Worm (Caenorhabditis elegans) whole organism, L2 larva: Measurements from ENCODE around the gene oma-1.

ENCODE experiments used
- C34F6.9 ChIP-seq: fragments of 150-350 bp; optimal IDR thresholded peaks from 2 replicates; lab custom pipeline; 2014; ENCODE audit warnings: missing biosample characterization, missing genetic modification characterization
- F13H6.1 ChIP-seq: sonication (generic microtip); optimal IDR thresholded peaks from 2 replicates; lab custom pipeline; 2016; ENCODE audit warnings: missing genetic modification characterization, missing compliant biosample characterization
- R02D3.7 ChIP-seq: fragments of 150-350 bp; optimal IDR thresholded peaks from 2 replicates; lab custom pipeline; 2014; ENCODE audit warnings: missing biosample characterization, missing genetic modification characterization
- Y55F3AM.14 ChIP-seq: fragments of 200-800 bp; sonication (Bioruptor generic); optimal IDR thresholded peaks from 2 replicates; lab custom pipeline; 2018; ENCODE audit warnings: mild to moderate bottlenecking, missing genetic modification characterization, missing compliant biosample characterization
- ZK546.5 ChIP-seq: sonication (generic microtip); optimal IDR thresholded peaks from 2 replicates; lab custom pipeline; 2017; ENCODE audit warnings: missing biosample characterization, missing genetic modification characterization
- alr-1 ChIP-seq: fragments of 150-350 bp; optimal IDR thresholded peaks from 2 replicates; lab custom pipeline; 2014; ENCODE audit warnings: missing biosample characterization, missing genetic modification characterization
- aly-2 ChIP-seq: fragments of 150-350 bp; optimal IDR thresholded peaks from 2 replicates; lab custom pipeline; 2014; ENCODE audit warnings: missing biosample characterization, missing genetic modification characterization
- ama-1 ChIP-seq: fragments of 150-350 bp; optimal IDR thresholded peaks from 2 replicates; lab custom pipeline; 2018; ENCODE audit warnings: inconsistent platforms
- blmp-1 ChIP-seq: sonication (generic microtip); optimal IDR thresholded peaks from 2 replicates; lab custom pipeline; 2017; ENCODE audit warnings: missing genetic modification characterization, mild to moderate bottlenecking, missing compliant biosample characterization, antibody characterized with exemption, moderate library complexity; ENCODE audit not compliant: insufficient read depth
- ceh-16 ChIP-seq: fragments of 150-350 bp; optimal IDR thresholded peaks from 2 replicates; lab custom pipeline; 2014; ENCODE audit warnings: missing biosample characterization, missing genetic modification characterization
- ceh-82 ChIP-seq: fragments of 150-350 bp; optimal IDR thresholded peaks from 2 replicates; lab custom pipeline; 2014; ENCODE audit warnings: missing biosample characterization, missing genetic modification characterization
- crh-2 ChIP-seq: sonication (generic microtip); optimal IDR thresholded peaks from 2 replicates; lab custom pipeline; 2017; ENCODE audit warnings: missing biosample characterization, missing genetic modification characterization
- dmd-4 ChIP-seq: sonication (generic microtip); optimal IDR thresholded peaks from 2 replicates; lab custom pipeline; 2017; ENCODE audit warnings: missing biosample characterization, missing genetic modification characterization
- egl-27 ChIP-seq: sonication (generic microtip); optimal IDR thresholded peaks from 3 replicates; lab custom pipeline; 2017; ENCODE audit warnings: missing biosample characterization, missing genetic modification reagents, missing genetic modification characterization
- elt-1 ChIP-seq: fragments of 150-350 bp; optimal IDR thresholded peaks from 2 replicates; lab custom pipeline; 2014; ENCODE audit warnings: missing biosample characterization, missing genetic modification characterization
- elt-3 ChIP-seq: sonication (generic microtip); optimal IDR thresholded peaks from 2 replicates; lab custom pipeline; 2017; ENCODE audit warnings: missing biosample characterization, missing genetic modification characterization
- fos-1 ChIP-seq: fragments of 150-350 bp; optimal IDR thresholded peaks from 2 replicates; lab custom pipeline; 2014; ENCODE audit warnings: missing biosample characterization, missing genetic modification characterization
- gmeb-1 ChIP-seq: fragments of 150-350 bp; optimal IDR thresholded peaks from 2 replicates; lab custom pipeline; 2014; ENCODE audit warnings: missing biosample characterization, missing genetic modification characterization
- lin-11 ChIP-seq: fragments of 150-350 bp; sonication (generic microtip); optimal IDR thresholded peaks from 2 replicates; lab custom pipeline; 2014; ENCODE audit warnings: missing biosample characterization, missing genetic modification characterization, inconsistent platforms, mixed read lengths
- lin-13 ChIP-seq: fragments of 150-350 bp; optimal IDR thresholded peaks from 2 replicates; lab custom pipeline; 2014; ENCODE audit warnings: missing biosample characterization, missing genetic modification reagents, missing genetic modification characterization
- lin-39 ChIP-seq: fragments of 150-350 bp; optimal IDR thresholded peaks from 2 replicates; lab custom pipeline; 2014; ENCODE audit warnings: missing biosample characterization, missing genetic modification reagents, missing genetic modification characterization
- lsy-2 ChIP-seq, 2 experiments: fragments of 150-350 bp in 1 of 2; sonication (generic microtip) in 1 of 2; optimal IDR thresholded peaks; 2 replicates each; lab custom pipeline; 2014 to 2017; ENCODE audit warnings: missing biosample characterization in 2 of 2, missing genetic modification characterization in 2 of 2
- mab-5 ChIP-seq: fragments of 150-350 bp; optimal IDR thresholded peaks from 2 replicates; lab custom pipeline; 2014; ENCODE audit warnings: missing biosample characterization, missing genetic modification characterization
- mbf-1 ChIP-seq: sonication (generic microtip); optimal IDR thresholded peaks from 2 replicates; lab custom pipeline; 2017; ENCODE audit warnings: missing biosample characterization, missing genetic modification characterization
- mdl-1 ChIP-seq, 2 experiments: fragments of 150-350 bp in 1 of 2; sonication (generic microtip) in 1 of 2; optimal IDR thresholded peaks; 2 replicates each; lab custom pipeline; 2017; ENCODE audit warnings: missing biosample characterization in 2 of 2, missing genetic modification characterization in 2 of 2
- nhr-10 ChIP-seq: sonication (generic microtip); optimal IDR thresholded peaks from 2 replicates; lab custom pipeline; 2017; ENCODE audit warnings: missing biosample characterization, missing genetic modification characterization
- nhr-11 ChIP-seq: fragments of 150-350 bp; optimal IDR thresholded peaks from 2 replicates; lab custom pipeline; 2014; ENCODE audit warnings: missing biosample characterization, missing genetic modification characterization
- nhr-12 ChIP-seq: fragments of 150-350 bp; optimal IDR thresholded peaks from 2 replicates; lab custom pipeline; 2014; ENCODE audit warnings: missing biosample characterization, missing genetic modification characterization
- nhr-129 ChIP-seq: fragments of 150-350 bp; optimal IDR thresholded peaks from 2 replicates; lab custom pipeline; 2014; ENCODE audit warnings: missing biosample characterization, missing genetic modification characterization
- nhr-21 ChIP-seq: fragments of 150-350 bp; optimal IDR thresholded peaks from 2 replicates; lab custom pipeline; 2014; ENCODE audit warnings: missing biosample characterization, missing genetic modification characterization
- nhr-23 ChIP-seq: fragments of 150-350 bp; optimal IDR thresholded peaks from 2 replicates; lab custom pipeline; 2014; ENCODE audit warnings: missing biosample characterization, missing genetic modification reagents, missing genetic modification characterization
- nhr-237 ChIP-seq: fragments of 150-350 bp; optimal IDR thresholded peaks from 2 replicates; lab custom pipeline; 2014; ENCODE audit warnings: missing biosample characterization, missing genetic modification characterization
- nhr-25 ChIP-seq: fragments of 150-350 bp; sonication (generic microtip); optimal IDR thresholded peaks from 3 replicates; lab custom pipeline; 2014; ENCODE audit warnings: missing biosample characterization, missing genetic modification characterization
- nhr-6 ChIP-seq: fragments of 150-350 bp; optimal IDR thresholded peaks from 2 replicates; lab custom pipeline; 2014; ENCODE audit warnings: missing biosample characterization, missing genetic modification characterization
- nhr-77 ChIP-seq: fragments of 150-350 bp; optimal IDR thresholded peaks from 2 replicates; lab custom pipeline; 2014; ENCODE audit warnings: missing biosample characterization, missing genetic modification characterization
- peb-1 ChIP-seq: fragments of 150-350 bp; optimal IDR thresholded peaks from 2 replicates; lab custom pipeline; 2014; ENCODE audit warnings: missing biosample characterization, missing genetic modification characterization
- sem-4 ChIP-seq: fragments of 150-350 bp; optimal IDR thresholded peaks from 2 replicates; lab custom pipeline; 2014; ENCODE audit warnings: missing biosample characterization, missing genetic modification reagents, missing genetic modification characterization
- skn-1 ChIP-seq: sonication (generic microtip); optimal IDR thresholded peaks from 2 replicates; lab custom pipeline; 2017; ENCODE audit warnings: missing biosample characterization, missing genetic modification characterization
- sma-3 ChIP-seq: sonication (generic microtip); optimal IDR thresholded peaks from 2 replicates; lab custom pipeline; 2016; ENCODE audit warnings: missing genetic modification reagents, missing genetic modification characterization, missing compliant biosample characterization
- sma-9 ChIP-seq, 2 experiments: fragments of 150-350 bp in 1 of 2; sonication (generic microtip) in 1 of 2; optimal IDR thresholded peaks; 2 replicates each; lab custom pipeline; 2014 to 2016; ENCODE audit warnings: missing genetic modification characterization in 2 of 2, mild to moderate bottlenecking in 1 of 2, missing biosample characterization in 1 of 2, missing compliant biosample characterization in 1 of 2, missing genetic modification reagents in 1 of 2, moderate library complexity in 1 of 2
- snpc-4 ChIP-seq: fragments of 150-350 bp; optimal IDR thresholded peaks from 2 replicates; lab custom pipeline; 2014; ENCODE audit warnings: missing biosample characterization, missing genetic modification characterization
- unc-39 ChIP-seq: fragments of 150-350 bp; optimal IDR thresholded peaks from 2 replicates; lab custom pipeline; 2014; ENCODE audit warnings: missing biosample characterization, missing genetic modification characterization
- unc-55 ChIP-seq: fragments of 150-350 bp; sonication (generic microtip); optimal IDR thresholded peaks from 3 replicates; lab custom pipeline; 2014; ENCODE audit warnings: missing biosample characterization, missing genetic modification reagents, missing genetic modification characterization
- unc-62 ChIP-seq: fragments of 150-350 bp; optimal IDR thresholded peaks from 2 replicates; lab custom pipeline; 2014; ENCODE audit warnings: missing biosample characterization, missing genetic modification reagents, missing genetic modification characterization
- zag-1 ChIP-seq: fragments of 150-350 bp; optimal IDR thresholded peaks from 2 replicates; lab custom pipeline; 2014; ENCODE audit warnings: missing biosample characterization, missing genetic modification characterization
- ztf-1 ChIP-seq: fragments of 200-800 bp; sonication (Bioruptor generic); conservative IDR thresholded peaks from 2 replicates; pipeline ENCODE4 v1.3.6; 2022; ENCODE audit warnings: missing genetic modification characterization, missing compliant biosample characterization
- ztf-11 ChIP-seq: sonication (generic microtip); optimal IDR thresholded peaks from 2 replicates; lab custom pipeline; 2017; ENCODE audit warnings: missing biosample characterization, missing genetic modification characterization
- ztf-4 ChIP-seq: fragments of 150-350 bp; optimal IDR thresholded peaks from 2 replicates; lab custom pipeline; 2014; ENCODE audit warnings: missing biosample characterization, missing genetic modification characterization

The oma-1 gene

ce11 chrIV:8886228-8886627 lies 2.5 kb upstream of the oma-1 start, which contains the start of gene C09G9.5:
TSS of gene C09G9.5 (plus strand) at chrIV:8886528.
- TF ChIP-seq ztf-1 (no peak), crh-2 (no peak), sma-9 (GFP tag; optimal IDR thresholded peaks at IDR 0.05; lab: Kevin White, UChicago) (no peak), sma-9 (tag; optimal IDR thresholded peaks at IDR 0.05; lab: Kevin White, UChicago) (no peak), zag-1 (no peak), nhr-6 (tag; lab: Kevin White, UChicago) (no peak), peb-1 (tag; lab: Kevin White, UChicago) (no peak), unc-39 (tag; lab: Kevin White, UChicago) (no peak), nhr-77 (tag; lab: Kevin White, UChicago) (no peak), ztf-4 (tag; lab: Kevin White, UChicago) (no peak), fos-1 (tag; lab: Kevin White, UChicago) (no peak), alr-1 (tag; lab: Kevin White, UChicago) (no peak)

ce11 chrIV:8891131-8891530 lies 2.4 kb downstream of the oma-1 start, which contains the start of gene spr-2:
TSS of gene spr-2 (plus strand) at chrIV:8891462.
- TF ChIP-seq ztf-4 (tag; lab: Kevin White, UChicago): peak; percentile 4
- TF ChIP-seq ztf-1: no peak
- no peak for TF ChIP-seq alr-1 (tag; lab: Kevin White, UChicago)
- TF ChIP-seq gmeb-1 (tag; lab: Kevin White, UChicago): peak; percentile 89
- peak; percentile 71 for TF ChIP-seq nhr-25 (tag; lab: Kevin White, UChicago)
- TF ChIP-seq lsy-2 (tag; optimal IDR thresholded peaks at IDR 0.05; lab: Kevin White, UChicago): peak; percentile 60 to 90
- TF ChIP-seq ceh-16 (tag; lab: Kevin White, UChicago): no peak
- no peak for TF ChIP-seq elt-3
- TF ChIP-seq elt-1 (tag; lab: Kevin White, UChicago): no peak
- no peak for TF ChIP-seq egl-27 (tag; lab: Kevin White, UChicago)
- TF ChIP-seq skn-1: no peak
- peak; percentile 75 for TF ChIP-seq sma-9 (GFP tag; optimal IDR thresholded peaks at IDR 0.05; lab: Kevin White, UChicago)
- no peak for TF ChIP-seq sma-9 (tag; optimal IDR thresholded peaks at IDR 0.05; lab: Kevin White, UChicago)
- peak; percentile 91 for TF ChIP-seq C34F6.9 (tag; lab: Kevin White, UChicago)
- peak; percentile 72 for TF ChIP-seq lin-13 (GFP tag; lab: Kevin White, UChicago)
- TF ChIP-seq snpc-4 (tag; lab: Kevin White, UChicago): peak; percentile 25
- TF ChIP-seq peb-1 (tag; lab: Kevin White, UChicago): no peak
- TF ChIP-seq nhr-12 (tag; lab: Kevin White, UChicago): no peak
- peak; percentile 20 for TF ChIP-seq mab-5 (tag; lab: Kevin White, UChicago)
- no peak for TF ChIP-seq nhr-11 (tag; lab: Kevin White, UChicago)
- no peak for TF ChIP-seq mdl-1 (tag; optimal IDR thresholded peaks at IDR 0.05; lab: Kevin White, UChicago)
- TF ChIP-seq sma-3: peak; percentile 70
- TF ChIP-seq nhr-129 (tag; lab: Kevin White, UChicago): peak; percentile 72
- peak; percentile 67 for TF ChIP-seq F13H6.1 (tag; lab: Kevin White, UChicago)
- TF ChIP-seq lin-39 (tag; lab: Kevin White, UChicago): no peak
- TF ChIP-seq unc-55 (GFP tag; lab: Kevin White, UChicago): peak; percentile 90
- TF ChIP-seq unc-62: no peak
- TF ChIP-seq blmp-1 (tag; lab: Kevin White, UChicago): no peak
- no peak for TF ChIP-seq unc-39 (tag; lab: Kevin White, UChicago)
- TF ChIP-seq aly-2: no peak
- TF ChIP-seq nhr-6 (tag; lab: Kevin White, UChicago): peak; percentile 62
- peak; percentile 56 for TF ChIP-seq nhr-21
- TF ChIP-seq Y55F3AM.14 (GFP tag; lab: Kevin White, UChicago): no peak
- no peak for TF ChIP-seq nhr-23 (tag; lab: Kevin White, UChicago)
- TF ChIP-seq ztf-11: no peak
- TF ChIP-seq nhr-10 (tag; lab: Kevin White, UChicago): peak; percentile 32
- no peak for TF ChIP-seq ama-1 (lab: Kevin White, UChicago)
- TF ChIP-seq zag-1: no peak
- peak; percentile 40 for TF ChIP-seq fos-1 (tag; lab: Kevin White, UChicago)
- TF ChIP-seq ceh-82 (tag; lab: Kevin White, UChicago): no peak
- TF ChIP-seq lin-11 (tag; lab: Kevin White, UChicago): peak; percentile 38
- no peak for TF ChIP-seq R02D3.7 (tag; lab: Kevin White, UChicago)
- peak; percentile 56 for TF ChIP-seq sem-4
- TF ChIP-seq dmd-4: no peak
- peak; percentile 80 for TF ChIP-seq crh-2
- TF ChIP-seq mbf-1 (tag; lab: Kevin White, UChicago): no peak
- no peak for TF ChIP-seq ZK546.5 (tag; lab: Kevin White, UChicago)
- no peak for TF ChIP-seq nhr-77 (tag; lab: Kevin White, UChicago)
- no peak for TF ChIP-seq nhr-237 (tag; lab: Kevin White, UChicago)
